Worm (Caenorhabditis elegans): Measurements from ENCODE around the gene ZC302.3.

ce11 chrV:10714630-10715029, 26.6 kb downstream of the ZC302.3 start:
- TF ChIP-seq flt-1 (GFP tag; IDR thresholded peaks at IDR 0.05) (no peak), T22C8.4 (GFP tag; IDR thresholded peaks at IDR 0.05) (no peak), ref-1 (GFP tag; conservative IDR thresholded peaks at IDR 0.05) (no peak), tab-1 (GFP tag; IDR thresholded peaks at IDR 0.05) (no peak), cog-1 (tag; optimal IDR thresholded peaks at IDR 0.05) (no peak), ztf-29 (GFP tag; IDR thresholded peaks at IDR 0.05) (no peak), klf-2 (GFP tag; conservative IDR thresholded peaks at IDR 0.05) (no peak), ztf-23 (GFP tag; IDR thresholded peaks at IDR 0.05) (no peak)

All from whole organism, midembryonic.